Fruit fly (Drosophila melanogaster): Measurements from ENCODE around the gene Ugt36E1.

DNA sequence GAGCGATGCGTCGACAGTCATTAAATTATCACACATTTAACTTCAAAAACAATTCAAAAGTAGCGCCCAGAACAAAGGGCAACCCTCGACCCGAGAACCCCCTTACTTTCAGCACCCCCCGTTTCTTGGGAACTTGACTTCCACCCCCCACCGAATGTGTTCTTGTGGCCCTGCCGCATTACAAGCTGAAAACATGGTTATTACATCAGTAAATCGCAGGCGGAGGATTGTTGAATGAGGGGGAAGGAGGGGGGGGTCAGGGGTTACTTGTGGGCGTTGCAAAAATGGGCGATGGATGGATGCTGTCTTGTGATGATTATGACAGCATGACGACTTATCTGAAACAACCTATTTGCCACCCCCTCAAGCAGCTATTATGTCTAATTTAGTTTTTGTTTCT is 11.4 kb upstream of the Ugt36E1 start:
- TF ChIP-seq CTCF (optimal IDR thresholded peaks at IDR 0.05) (no peak), CG8478 (optimal IDR thresholded peaks at IDR 0.05) (no peak)
